Worm (Caenorhabditis elegans) whole organism, young adult: ENCODE measurements around the gene ephx-1.

ENCODE experiments used
- B0019.2 ChIP-seq: fragments of 200-800 bp; sonication (Bioruptor generic); conservative IDR thresholded peaks from 2 replicates; pipeline ENCODE4 v1.3.6; 2022; ENCODE audit warnings: missing genetic modification reagents, missing genetic modification characterization, missing compliant biosample characterization
- B0261.1 ChIP-seq: sonication (generic microtip); optimal IDR thresholded peaks from 2 replicates; lab custom pipeline; 2016; ENCODE audit warnings: mild to moderate bottlenecking, missing genetic modification characterization, moderate library complexity, missing compliant biosample characterization
- F23B12.7 ChIP-seq: sonication (generic microtip); optimal IDR thresholded peaks from 2 replicates; lab custom pipeline; 2017; ENCODE audit warnings: missing genetic modification characterization, mild to moderate bottlenecking, missing compliant biosample characterization, antibody characterized with exemption, moderate library complexity; ENCODE audit not compliant: insufficient read depth
- F39B2.1 ChIP-seq: fragments of 200-800 bp; sonication (Bioruptor generic); IDR thresholded peaks from 2 replicates; pipeline ENCODE4 v1.3.6; 2022; ENCODE audit warnings: missing genetic modification reagents, missing genetic modification characterization, missing compliant biosample characterization
- F55B11.4 ChIP-seq: sonication (generic microtip); optimal IDR thresholded peaks from 2 replicates; lab custom pipeline; 2016; ENCODE audit warnings: missing compliant biosample characterization, missing genetic modification characterization, borderline replicate concordance; ENCODE audit not compliant: insufficient read depth
- K11D2.4 ChIP-seq: fragments of 200-800 bp; sonication (Bioruptor generic); IDR thresholded peaks from 2 replicates; pipeline ENCODE4 v1.3.6; 2022; ENCODE audit warnings: missing genetic modification reagents, missing genetic modification characterization, missing compliant biosample characterization
- K12H6.12 ChIP-seq: fragments of 200-800 bp; sonication (Bioruptor generic); optimal IDR thresholded peaks from 2 replicates; lab custom pipeline; 2018; ENCODE audit warnings: mild to moderate bottlenecking, missing genetic modification characterization, missing compliant biosample characterization
- T26A5.8 ChIP-seq: sonication (generic microtip); optimal IDR thresholded peaks from 2 replicates; lab custom pipeline; 2016; ENCODE audit warnings: missing genetic modification characterization, missing compliant biosample characterization
- Y53F4B.3 ChIP-seq: fragments of 200-800 bp; sonication (Bioruptor generic); IDR thresholded peaks from 2 replicates; pipeline ENCODE4 v1.3.6; 2022; ENCODE audit warnings: missing genetic modification reagents, missing genetic modification characterization, missing compliant biosample characterization
- Y53G8AR.9 ChIP-seq: fragments of 200-800 bp; sonication (Bioruptor generic); conservative IDR thresholded peaks from 2 replicates; pipeline ENCODE4 v1.3.6; 2022; ENCODE audit warnings: missing genetic modification reagents, missing genetic modification characterization, missing compliant biosample characterization
- Y95B8A.8 ChIP-seq: fragments of 200-800 bp; sonication (Bioruptor generic); IDR thresholded peaks from 2 replicates; pipeline ENCODE4 v1.3.6; 2022; ENCODE audit warnings: missing genetic modification reagents, missing genetic modification characterization, missing compliant biosample characterization
- ama-1 ChIP-seq, 3 experiments: fragments of 150-350 bp in 1 of 3; sonication (generic microtip) in 2 of 3; optimal IDR thresholded peaks; 2 replicates each; lab custom pipeline; 2014 to 2018; ENCODE audit warnings: missing biosample characterization in 2 of 3, missing genetic modification characterization in 2 of 3, missing genetic modification reagents in 2 of 3
- aptf-3 ChIP-seq: fragments of 200-800 bp; sonication (Bioruptor generic); IDR thresholded peaks from 2 replicates; pipeline ENCODE4 v1.3.6; 2022; ENCODE audit warnings: missing genetic modification characterization, missing compliant biosample characterization
- attf-3 ChIP-seq: fragments of 200-800 bp; sonication (Bioruptor generic); conservative IDR thresholded peaks from 2 replicates; pipeline ENCODE4 v1.3.6; 2022; ENCODE audit warnings: missing genetic modification reagents, missing genetic modification characterization, missing compliant biosample characterization
- attf-5 ChIP-seq: fragments of 200-800 bp; sonication (Bioruptor generic); optimal IDR thresholded peaks from 2 replicates; lab custom pipeline; 2018; ENCODE audit warnings: mild to moderate bottlenecking, missing genetic modification characterization, missing compliant biosample characterization
- attf-6 ChIP-seq: fragments of 200-800 bp; sonication (Bioruptor generic); IDR thresholded peaks from 2 replicates; pipeline ENCODE4 v1.3.6; 2022; ENCODE audit warnings: missing genetic modification reagents, missing genetic modification characterization, missing compliant biosample characterization
- bed-2 ChIP-seq: fragments of 200-800 bp; sonication (Bioruptor generic); IDR thresholded peaks from 2 replicates; pipeline ENCODE4 v1.3.6; 2022; ENCODE audit warnings: missing genetic modification reagents, missing genetic modification characterization, missing compliant biosample characterization
- ceh-58 ChIP-seq: fragments of 200-800 bp; sonication (Bioruptor generic); IDR thresholded peaks from 2 replicates; pipeline ENCODE4 v1.3.6; 2022; ENCODE audit warnings: missing genetic modification characterization, missing compliant biosample characterization
- die-1 ChIP-seq: sonication (generic microtip); optimal IDR thresholded peaks from 2 replicates; lab custom pipeline; 2016; ENCODE audit warnings: missing genotype, mild to moderate bottlenecking, missing genetic modification characterization, missing compliant biosample characterization
- egrh-3 ChIP-seq: fragments of 200-800 bp; sonication (Bioruptor generic); IDR thresholded peaks from 2 replicates; pipeline ENCODE4 v1.3.6; 2022; ENCODE audit warnings: missing genetic modification reagents, missing genetic modification characterization, missing compliant biosample characterization
- ets-4 ChIP-seq: fragments of 200-800 bp; sonication (Bioruptor generic); optimal IDR thresholded peaks from 2 replicates; lab custom pipeline; 2018; ENCODE audit warnings: mild to moderate bottlenecking, missing genetic modification characterization, missing compliant biosample characterization
- gei-17 ChIP-seq: fragments of 200-800 bp; sonication (Bioruptor generic); optimal IDR thresholded peaks from 2 replicates; lab custom pipeline; 2018; ENCODE audit warnings: mild to moderate bottlenecking, missing genetic modification characterization, missing compliant biosample characterization
- hmg-20 ChIP-seq: fragments of 200-800 bp; sonication (Bioruptor generic); IDR thresholded peaks from 2 replicates; pipeline ENCODE4 v1.3.6; 2022; ENCODE audit warnings: missing genetic modification reagents, missing genetic modification characterization, missing compliant biosample characterization
- hsf-1 ChIP-seq: fragments of 200-800 bp; sonication (Bioruptor generic); IDR thresholded peaks from 2 replicates; pipeline ENCODE4 v1.3.6; 2022; ENCODE audit warnings: missing genetic modification reagents, missing genetic modification characterization, missing compliant biosample characterization
- lag-1 ChIP-seq: fragments of 200-800 bp; sonication (Bioruptor generic); IDR thresholded peaks from 2 replicates; pipeline ENCODE4 v1.3.6; 2022; ENCODE audit warnings: missing genetic modification reagents, missing genetic modification characterization, missing compliant biosample characterization
- lir-1 ChIP-seq: fragments of 200-800 bp; sonication (Bioruptor generic); conservative IDR thresholded peaks from 2 replicates; pipeline ENCODE4 v1.3.6; 2022; ENCODE audit warnings: missing genetic modification reagents, missing genetic modification characterization, missing compliant biosample characterization
- lsl-1 ChIP-seq: fragments of 200-800 bp; sonication (Bioruptor generic); optimal IDR thresholded peaks from 2 replicates; lab custom pipeline; 2018; ENCODE audit warnings: mild to moderate bottlenecking, missing genetic modification characterization, moderate library complexity, missing compliant biosample characterization
- lsy-27 ChIP-seq: sonication (generic microtip); optimal IDR thresholded peaks from 2 replicates; lab custom pipeline; 2017; ENCODE audit warnings: missing genetic modification characterization, mild to moderate bottlenecking, missing compliant biosample characterization, antibody characterized with exemption, missing genotype, borderline replicate concordance; ENCODE audit not compliant: insufficient read depth
- madf-6 ChIP-seq: fragments of 200-800 bp; sonication (Bioruptor generic); IDR thresholded peaks from 2 replicates; pipeline ENCODE4 v1.3.6; 2022; ENCODE audit warnings: missing genetic modification reagents, missing genetic modification characterization, missing compliant biosample characterization
- madf-8 ChIP-seq: fragments of 200-800 bp; sonication (Bioruptor generic); conservative IDR thresholded peaks from 2 replicates; pipeline ENCODE4 v1.3.6; 2022; ENCODE audit warnings: missing genetic modification reagents, missing genetic modification characterization, missing compliant biosample characterization
- nfyb-1 ChIP-seq: fragments of 200-800 bp; sonication (Bioruptor generic); IDR thresholded peaks from 2 replicates; pipeline ENCODE4 v1.3.6; 2022; ENCODE audit warnings: missing genetic modification reagents, missing genetic modification characterization, missing compliant biosample characterization
- nhr-179 ChIP-seq: sonication (generic microtip); optimal IDR thresholded peaks from 2 replicates; lab custom pipeline; 2016; ENCODE audit warnings: mild to moderate bottlenecking, missing genetic modification characterization, missing compliant biosample characterization
- nhr-90 ChIP-seq: sonication (generic microtip); optimal IDR thresholded peaks from 2 replicates; lab custom pipeline; 2016; ENCODE audit warnings: missing genotype, mild to moderate bottlenecking, missing genetic modification characterization, missing compliant biosample characterization
- repo-1 ChIP-seq: sonication (generic microtip); optimal IDR thresholded peaks from 2 replicates; lab custom pipeline; 2017; ENCODE audit warnings: mild to moderate bottlenecking, missing genetic modification characterization, missing compliant biosample characterization
- sdz-38 ChIP-seq: sonication (generic microtip); optimal IDR thresholded peaks from 2 replicates; lab custom pipeline; 2016; ENCODE audit warnings: missing genotype, missing genetic modification characterization, missing compliant biosample characterization
- sptf-2 ChIP-seq: fragments of 200-800 bp; sonication (Bioruptor generic); optimal IDR thresholded peaks from 2 replicates; lab custom pipeline; 2018; ENCODE audit warnings: mild to moderate bottlenecking, missing genetic modification characterization, missing compliant biosample characterization
- unc-130 ChIP-seq: sonication (generic microtip); optimal IDR thresholded peaks from 2 replicates; lab custom pipeline; 2016; ENCODE audit warnings: missing genetic modification reagents, missing genetic modification characterization, missing compliant biosample characterization
- xnd-1 ChIP-seq: sonication (generic microtip); optimal IDR thresholded peaks from 2 replicates; lab custom pipeline; 2016; ENCODE audit warnings: missing genotype, missing genetic modification reagents, missing genetic modification characterization, missing compliant biosample characterization
- ztf-22 ChIP-seq: fragments of 200-800 bp; sonication (Bioruptor generic); optimal IDR thresholded peaks from 2 replicates; lab custom pipeline; 2018; ENCODE audit warnings: mild to moderate bottlenecking, missing genetic modification characterization, moderate library complexity, missing compliant biosample characterization
- ztf-28 ChIP-seq: fragments of 200-800 bp; sonication (Bioruptor generic); IDR thresholded peaks from 2 replicates; pipeline ENCODE4 v1.3.6; 2022; ENCODE audit warnings: missing genetic modification reagents, missing genetic modification characterization, missing compliant biosample characterization
- ztf-3 ChIP-seq: fragments of 200-800 bp; sonication (Bioruptor generic); optimal IDR thresholded peaks from 2 replicates; lab custom pipeline; 2018; ENCODE audit warnings: mild to moderate bottlenecking, missing genetic modification characterization, missing compliant biosample characterization
- ztf-6 ChIP-seq: fragments of 200-800 bp; sonication (Bioruptor generic); IDR thresholded peaks from 2 replicates; pipeline ENCODE4 v1.3.6; 2022; ENCODE audit warnings: missing genetic modification reagents, missing genetic modification characterization, missing compliant biosample characterization

The ephx-1 gene

DNA sequence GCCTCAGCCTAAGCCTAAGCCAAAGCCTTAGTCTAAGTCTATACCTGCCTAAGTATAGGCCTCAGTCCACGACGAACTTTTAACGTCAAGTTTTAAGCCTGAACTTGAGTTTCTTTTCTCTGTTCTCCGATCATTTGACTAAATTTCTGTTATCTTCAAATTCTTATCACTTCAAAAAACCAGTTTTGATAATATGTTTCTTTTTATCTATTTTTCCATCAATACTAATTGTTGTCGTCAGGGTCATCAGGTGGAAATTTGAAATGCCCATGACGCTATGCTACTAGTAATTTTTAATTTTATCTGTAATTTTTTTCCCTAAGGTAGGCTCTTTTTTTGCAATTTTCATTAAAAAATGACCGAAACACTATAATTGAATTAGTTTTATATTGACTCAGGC, 6.8 kb downstream of the ephx-1 start:
- TF ChIP-seq egrh-3 (no peak), K11D2.4 (GFP tag; lab: Robert Waterston, UW) (no peak), lsy-27 (tag; lab: Kevin White, UChicago) (no peak), attf-6 (GFP tag; lab: Robert Waterston, UW) (no peak), B0261.1 (no peak), B0019.2 (GFP tag; lab: Robert Waterston, UW) (no peak), F23B12.7 (tag; lab: Kevin White, UChicago) (no peak), hmg-20 (GFP tag; lab: Robert Waterston, UW) (no peak), sptf-2 (no peak), nhr-90 (tag; lab: Kevin White, UChicago) (no peak)

DNA sequence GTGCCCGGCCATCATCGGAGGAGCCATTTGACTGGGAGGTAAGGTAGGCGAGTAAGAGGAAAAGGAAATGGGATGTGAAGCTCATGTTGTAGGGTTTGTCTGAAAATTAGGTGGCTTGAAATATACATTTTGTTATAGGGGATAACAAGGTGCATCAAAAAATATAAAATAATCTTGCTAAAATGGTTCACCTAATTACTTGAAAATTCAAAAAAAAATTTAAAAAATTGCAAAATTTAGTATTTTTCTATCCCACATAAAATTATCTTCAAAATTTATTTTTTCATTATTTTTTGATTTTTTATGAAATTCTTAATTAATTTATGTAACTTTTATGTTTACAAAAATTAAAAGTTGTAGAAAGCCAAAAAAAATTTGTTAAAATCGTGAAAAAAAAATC, 13.9 kb downstream of the ephx-1 start, which contains the start of gene K07D4.6:
K07D4.6 (minus strand) TSS at position 101 of the 400 bp plus-strand sequence.
- TF ChIP-seq attf-5 (GFP tag; lab: Kevin White, UChicago) (no peak), ets-4 (GFP tag; lab: Kevin White, UChicago) (no peak), madf-6 (GFP tag; lab: Robert Waterston, UW) (no peak), die-1 (tag; lab: Kevin White, UChicago) (no peak), nfyb-1 (GFP tag; lab: Robert Waterston, UW) (no peak), lag-1 (GFP tag; lab: Robert Waterston, UW) (no peak), T26A5.8 (tag; lab: Kevin White, UChicago) (no peak), ama-1 (optimal IDR thresholded peaks at IDR 0.05; lab: Kevin White, UChicago) (no peak), ama-1 (GFP tag; optimal IDR thresholded peaks at IDR 0.05; lab: Kevin White, UChicago) (no peak), ztf-22 (GFP tag; lab: Kevin White, UChicago) (no peak), aptf-3 (no peak), nhr-179 (tag; lab: Kevin White, UChicago) (no peak), sdz-38 (tag; lab: Kevin White, UChicago) (no peak), ztf-3 (GFP tag; lab: Kevin White, UChicago) (no peak), unc-130 (GFP tag; lab: Kevin White, UChicago) (no peak), F39B2.1 (no peak), madf-8 (no peak), ztf-6 (no peak)

DNA sequence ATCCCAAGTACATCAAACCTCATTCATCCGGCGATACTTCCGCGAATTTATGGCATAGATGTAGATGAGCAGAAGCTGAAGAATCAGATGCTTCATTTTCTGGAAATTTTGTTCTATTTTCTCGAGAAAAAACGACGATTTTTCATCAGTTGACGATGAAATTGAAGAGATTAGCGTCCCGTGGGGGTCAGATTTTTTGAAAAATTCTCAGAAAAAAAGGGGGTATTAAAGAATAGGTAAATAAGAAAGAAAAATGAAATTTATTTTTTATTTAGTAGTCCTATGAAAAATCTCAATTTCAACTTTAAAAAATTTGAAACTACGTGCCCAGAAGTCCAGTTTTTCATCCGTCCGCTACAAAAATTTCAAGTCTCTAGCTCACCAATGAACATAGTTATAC, 20.7 kb downstream of the ephx-1 start, which contains the start of gene K07D4.5:
K07D4.5 (minus strand) TSS at position 101 of the 400 bp plus-strand sequence.
- TF ChIP-seq ztf-22 (GFP tag; lab: Kevin White, UChicago) = no peak
- TF ChIP-seq hsf-1 (GFP tag; lab: Robert Waterston, UW) = no peak
- no peak for TF ChIP-seq ceh-58 (GFP tag; lab: Robert Waterston, UW)
- TF ChIP-seq Y95B8A.8 (GFP tag; lab: Robert Waterston, UW) = no peak
- no peak for TF ChIP-seq lsl-1 (GFP tag; lab: Kevin White, UChicago)
- TF ChIP-seq bed-2 (GFP tag; lab: Robert Waterston, UW) = no peak
- TF ChIP-seq gei-17 (GFP tag; lab: Kevin White, UChicago) = no peak
- TF ChIP-seq B0261.1 = no peak

DNA sequence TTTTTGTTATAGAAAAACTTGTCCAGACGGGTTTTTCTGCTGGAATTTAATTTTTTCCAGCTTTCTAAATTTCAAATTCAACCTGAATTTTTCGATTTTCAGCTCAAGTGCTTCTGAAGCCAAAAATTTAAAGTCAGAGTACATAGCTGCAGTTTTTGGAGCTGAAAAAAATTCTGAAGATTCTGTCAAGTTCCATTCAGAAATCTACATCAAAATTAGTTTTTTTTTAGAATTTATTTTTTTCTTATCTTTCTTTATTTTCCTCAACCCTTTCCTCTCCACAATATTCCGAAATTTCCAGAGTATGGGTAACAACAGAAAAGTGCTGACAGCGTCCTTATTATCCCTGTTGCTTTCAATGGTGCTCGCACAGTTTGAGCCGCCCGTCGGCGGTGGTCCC, 23.6 kb downstream of the ephx-1 start, which contains the start of gene K07D4.9:
K07D4.9 (plus strand) TSS at position 301 of the 400 bp plus-strand sequence.
- TF ChIP-seq K12H6.12 (tag; lab: Kevin White, UChicago) = no peak
- TF ChIP-seq Y53G8AR.9 (GFP tag; lab: Robert Waterston, UW) = no peak
- no peak for TF ChIP-seq xnd-1 (tag; lab: Kevin White, UChicago)
- TF ChIP-seq F23B12.7 (tag; lab: Kevin White, UChicago) = no peak
- TF ChIP-seq Y53F4B.3 (GFP tag; lab: Robert Waterston, UW) = no peak
- TF ChIP-seq F55B11.4 = no peak
- no peak for TF ChIP-seq lir-1
- TF ChIP-seq attf-3 (GFP tag; lab: Robert Waterston, UW) = no peak
- TF ChIP-seq ztf-22 (GFP tag; lab: Kevin White, UChicago) = no peak
- TF ChIP-seq ztf-28 = no peak
- no peak for TF ChIP-seq ama-1 (optimal IDR thresholded peaks at IDR 0.05; lab: Kevin White, UChicago)
- no peak for TF ChIP-seq ama-1 (GFP tag; optimal IDR thresholded peaks at IDR 0.05; lab: Kevin White, UChicago)
- no peak for TF ChIP-seq repo-1 (tag; lab: Kevin White, UChicago)
